Worm (Caenorhabditis elegans) whole organism, L4 larva: ENCODE measurements around the gene timm-17B.2.
A peak's percentile ranks its signal among the peaks of the same experiment; 100 is the strongest.

ENCODE experiments used
- F10B5.3 ChIP-seq: sonication (generic microtip); optimal IDR thresholded peaks from 2 replicates; lab custom pipeline; 2016; ENCODE audit warnings: mild to moderate bottlenecking, missing genetic modification characterization, missing compliant biosample characterization
- F37D6.2 ChIP-seq: sonication (generic microtip); optimal IDR thresholded peaks from 2 replicates; lab custom pipeline; 2016; ENCODE audit warnings: mild to moderate bottlenecking, missing genetic modification characterization, missing compliant biosample characterization
- F44E2.7 ChIP-seq: fragments of 200-800 bp; sonication (Bioruptor generic); IDR thresholded peaks from 2 replicates; pipeline ENCODE4 v2.1.2; 2022; ENCODE audit warnings: missing genetic modification characterization, missing compliant biosample characterization
- R02D3.7 ChIP-seq: fragments of 150-350 bp; sonication (generic microtip); optimal IDR thresholded peaks from 3 replicates; lab custom pipeline; 2014; ENCODE audit warnings: missing biosample characterization, missing genetic modification characterization
- Y105C5A.15 ChIP-seq: fragments of 200-800 bp; sonication (Bioruptor generic); IDR thresholded peaks from 2 replicates; pipeline ENCODE4 v1.3.6; 2022; ENCODE audit warnings: missing genetic modification characterization, missing compliant biosample characterization
- aha-1 ChIP-seq: fragments of 150-350 bp; peaks from one replicate; lab custom pipeline; 2014; ENCODE audit warnings: missing biosample characterization, missing genetic modification characterization
- ama-1 ChIP-seq: fragments of 150-350 bp; optimal IDR thresholded peaks from 2 replicates; lab custom pipeline; 2014; ENCODE audit warnings: inconsistent platforms, mixed read lengths
- arid-1 ChIP-seq: fragments of 200-800 bp; sonication (Bioruptor generic); conservative IDR thresholded peaks from 2 replicates; pipeline ENCODE4 v1.3.6; 2022; ENCODE audit warnings: missing genetic modification reagents, missing genetic modification characterization, missing compliant biosample characterization
- attf-4 ChIP-seq: sonication (generic microtip); optimal IDR thresholded peaks from 3 replicates; lab custom pipeline; 2017; ENCODE audit warnings: missing biosample characterization, missing genetic modification characterization
- ceh-44 ChIP-seq: fragments of 200-800 bp; sonication (Bioruptor generic); IDR thresholded peaks from 2 replicates; pipeline ENCODE4 v1.3.6; 2022; ENCODE audit warnings: missing genetic modification reagents, missing genetic modification characterization, missing compliant biosample characterization
- ceh-82 ChIP-seq: sonication (generic microtip); optimal IDR thresholded peaks from 2 replicates; lab custom pipeline; 2017; ENCODE audit warnings: missing biosample characterization, missing genetic modification characterization
- ces-1 ChIP-seq: fragments of 150-350 bp; sonication (generic microtip); optimal IDR thresholded peaks from 4 replicates; lab custom pipeline; 2014; ENCODE audit warnings: missing biosample characterization, missing genetic modification reagents, missing genetic modification characterization
- ctbp-1 ChIP-seq: fragments of 200-800 bp; sonication (Bioruptor generic); IDR thresholded peaks from 2 replicates; pipeline ENCODE4 v1.3.6; 2022; ENCODE audit warnings: missing genetic modification reagents, missing genetic modification characterization, missing compliant biosample characterization
- daf-12 ChIP-seq: fragments of 150-350 bp; optimal IDR thresholded peaks from 2 replicates; lab custom pipeline; 2014; ENCODE audit warnings: missing biosample characterization, missing genetic modification reagents, missing genetic modification characterization
- daf-19 ChIP-seq: fragments of 200-800 bp; sonication (Bioruptor generic); conservative IDR thresholded peaks from 2 replicates; pipeline ENCODE4 v1.3.6; 2022; ENCODE audit warnings: missing genetic modification characterization, missing compliant biosample characterization
- dmd-8 ChIP-seq: fragments of 200-800 bp; sonication (Bioruptor generic); IDR thresholded peaks from 2 replicates; pipeline ENCODE4 v1.3.6; 2022; ENCODE audit warnings: missing genetic modification characterization, missing compliant biosample characterization
- dpl-1 ChIP-seq: fragments of 150-350 bp; optimal IDR thresholded peaks from 2 replicates; lab custom pipeline; 2014; ENCODE audit warnings: missing biosample characterization, missing genetic modification reagents, missing genetic modification characterization
- duxl-1 ChIP-seq: sonication (generic microtip); optimal IDR thresholded peaks from 2 replicates; lab custom pipeline; 2016; ENCODE audit warnings: mild to moderate bottlenecking, missing genetic modification characterization, moderate library complexity, missing compliant biosample characterization; ENCODE audit not compliant: poor library complexity
- dve-1 ChIP-seq: sonication (generic microtip); optimal IDR thresholded peaks from 2 replicates; lab custom pipeline; 2017; ENCODE audit warnings: antibody characterized with exemption, mild to moderate bottlenecking, missing genetic modification characterization, missing compliant biosample characterization; ENCODE audit not compliant: insufficient read depth
- egl-27 ChIP-seq: sonication (generic microtip); optimal IDR thresholded peaks from 3 replicates; lab custom pipeline; 2017; ENCODE audit warnings: missing biosample characterization, missing genetic modification reagents, missing genetic modification characterization
- gei-8 ChIP-seq: fragments of 200-800 bp; sonication (Bioruptor generic); optimal IDR thresholded peaks from 2 replicates; lab custom pipeline; 2018; ENCODE audit warnings: mild to moderate bottlenecking, missing genetic modification characterization, missing compliant biosample characterization
- hlh-11 ChIP-seq: fragments of 200-800 bp; sonication (Bioruptor generic); optimal IDR thresholded peaks from 2 replicates; lab custom pipeline; 2018; ENCODE audit warnings: mild to moderate bottlenecking, missing genetic modification characterization, missing compliant biosample characterization
- hlh-30 ChIP-seq: sonication (generic microtip); optimal IDR thresholded peaks from 2 replicates; lab custom pipeline; 2017; ENCODE audit warnings: antibody characterized with exemption, mild to moderate bottlenecking, missing genetic modification characterization, missing compliant biosample characterization; ENCODE audit not compliant: insufficient read depth
- hmg-1.1 ChIP-seq: fragments of 200-800 bp; sonication (Bioruptor generic); IDR thresholded peaks from 2 replicates; pipeline ENCODE4 v1.3.6; 2022; ENCODE audit warnings: missing genetic modification reagents, missing genetic modification characterization, missing compliant biosample characterization
- lin-15B ChIP-seq: fragments of 150-350 bp; sonication (generic microtip); optimal IDR thresholded peaks from 3 replicates; lab custom pipeline; 2014; ENCODE audit warnings: missing biosample characterization, missing genetic modification characterization
- lin-39 ChIP-seq: fragments of 150-350 bp; optimal IDR thresholded peaks from 2 replicates; lab custom pipeline; 2014; ENCODE audit warnings: missing biosample characterization, missing genetic modification reagents, missing genetic modification characterization
- lsy-2 ChIP-seq, 2 experiments: fragments of 150-350 bp in 1 of 2; sonication (generic microtip) in 1 of 2; optimal IDR thresholded peaks; 2 replicates each; lab custom pipeline; 2014 to 2017; ENCODE audit warnings: missing biosample characterization in 2 of 2, missing genetic modification characterization in 2 of 2
- mdl-1 ChIP-seq, 2 experiments: fragments of 150-350 bp in 1 of 2; sonication (generic microtip) in 1 of 2; optimal IDR thresholded peaks; 2 replicates each; lab custom pipeline; 2014 to 2017; ENCODE audit warnings: missing biosample characterization in 2 of 2, missing genetic modification characterization in 2 of 2
- mdt-29 ChIP-seq: fragments of 200-800 bp; sonication (Bioruptor generic); IDR thresholded peaks from 2 replicates; pipeline ENCODE4 v1.3.6; 2022; ENCODE audit warnings: missing genetic modification reagents, missing genetic modification characterization, missing compliant biosample characterization
- mes-2 ChIP-seq: sonication (generic microtip); optimal IDR thresholded peaks from 2 replicates; lab custom pipeline; 2016; ENCODE audit warnings: missing genotype, mild to moderate bottlenecking, missing genetic modification characterization, missing compliant biosample characterization; ENCODE audit not compliant: poor library complexity, severe bottlenecking
- mxl-2 ChIP-seq: fragments of 200-800 bp; sonication (Bioruptor generic); conservative IDR thresholded peaks from 2 replicates; pipeline ENCODE4 v1.3.6; 2022; ENCODE audit warnings: missing genetic modification reagents, missing genetic modification characterization, missing compliant biosample characterization
- nhr-10 ChIP-seq: fragments of 150-350 bp; optimal IDR thresholded peaks from 2 replicates; lab custom pipeline; 2014; ENCODE audit warnings: missing biosample characterization, missing genetic modification characterization
- nhr-11 ChIP-seq: fragments of 150-350 bp; optimal IDR thresholded peaks from 2 replicates; lab custom pipeline; 2014; ENCODE audit warnings: missing biosample characterization, missing genetic modification characterization
- nhr-111 ChIP-seq: fragments of 200-800 bp; sonication (Bioruptor generic); optimal IDR thresholded peaks from 2 replicates; lab custom pipeline; 2018; ENCODE audit warnings: mild to moderate bottlenecking, missing genetic modification characterization, missing compliant biosample characterization
- nhr-41 ChIP-seq: fragments of 200-800 bp; sonication (Bioruptor generic); IDR thresholded peaks from 2 replicates; pipeline ENCODE4 v1.3.6; 2022; ENCODE audit warnings: missing genetic modification reagents, missing genetic modification characterization, missing compliant biosample characterization
- nhr-42 ChIP-seq: fragments of 200-800 bp; sonication (Bioruptor generic); IDR thresholded peaks from 2 replicates; pipeline ENCODE4 v1.3.6; 2022; ENCODE audit warnings: missing genetic modification characterization, missing compliant biosample characterization
- nhr-48 ChIP-seq: sonication (generic microtip); optimal IDR thresholded peaks from 2 replicates; lab custom pipeline; 2016; ENCODE audit warnings: mild to moderate bottlenecking, missing genetic modification characterization, missing compliant biosample characterization
- nhr-6 ChIP-seq: fragments of 150-350 bp; optimal IDR thresholded peaks from 2 replicates; lab custom pipeline; 2014; ENCODE audit warnings: missing biosample characterization, missing genetic modification characterization
- pha-4 ChIP-seq, 2 experiments: fragments of 150-350 bp in 1 of 2; fragments of 200-800 bp in 1 of 2; sonication (Bioruptor generic) in 1 of 2; IDR thresholded peaks in 1 of 2; optimal IDR thresholded peaks in 1 of 2; 2 replicates each; pipeline versions ENCODE4 v1.3.6 to Lab custom; 2014 to 2022; ENCODE audit warnings: missing genetic modification characterization in 2 of 2, missing genetic modification reagents in 2 of 2, missing biosample characterization in 1 of 2, missing compliant biosample characterization in 1 of 2
- php-3 ChIP-seq: fragments of 200-800 bp; sonication (Bioruptor generic); IDR thresholded peaks from 2 replicates; pipeline ENCODE4 v1.3.6; 2022; ENCODE audit warnings: missing genetic modification reagents, missing genetic modification characterization, missing compliant biosample characterization
- saeg-2 ChIP-seq: fragments of 200-800 bp; sonication (Bioruptor generic); IDR thresholded peaks from 2 replicates; pipeline ENCODE4 v1.3.6; 2022; ENCODE audit warnings: missing genetic modification reagents, missing genetic modification characterization, missing compliant biosample characterization
- set-16 ChIP-seq: fragments of 200-800 bp; sonication (Bioruptor generic); IDR thresholded peaks from 2 replicates; pipeline ENCODE4 v1.3.6; 2022; ENCODE audit warnings: missing genetic modification reagents, missing genetic modification characterization, missing compliant biosample characterization
- skn-1 ChIP-seq: fragments of 150-350 bp; optimal IDR thresholded peaks from 2 replicates; lab custom pipeline; 2014; ENCODE audit warnings: missing biosample characterization, missing genetic modification characterization
- snpc-1.2 ChIP-seq: fragments of 200-800 bp; sonication (Bioruptor generic); IDR thresholded peaks from 2 replicates; pipeline ENCODE4 v1.3.6; 2022; ENCODE audit warnings: missing genetic modification reagents, missing genetic modification characterization, missing compliant biosample characterization
- spr-1 ChIP-seq: sonication (generic microtip); optimal IDR thresholded peaks from 2 replicates; lab custom pipeline; 2016; ENCODE audit warnings: mild to moderate bottlenecking, missing genetic modification characterization, missing compliant biosample characterization
- tra-1 ChIP-seq: fragments of 200-800 bp; sonication (Bioruptor generic); IDR thresholded peaks from 2 replicates; pipeline ENCODE4 v1.3.6; 2022; ENCODE audit warnings: missing genetic modification reagents, missing genetic modification characterization, missing compliant biosample characterization
- unc-39 ChIP-seq: sonication (generic microtip); optimal IDR thresholded peaks from 2 replicates; lab custom pipeline; 2017; ENCODE audit warnings: missing biosample characterization, missing genetic modification characterization
- vab-7 ChIP-seq: fragments of 200-800 bp; sonication (Bioruptor generic); IDR thresholded peaks from 2 replicates; pipeline ENCODE4 v1.3.6; 2022; ENCODE audit warnings: missing genetic modification reagents, missing genetic modification characterization, missing compliant biosample characterization
- zfp-2 ChIP-seq: sonication (generic microtip); optimal IDR thresholded peaks from 2 replicates; lab custom pipeline; 2016; ENCODE audit warnings: mild to moderate bottlenecking, missing genetic modification characterization, missing compliant biosample characterization
- zfp-3 ChIP-seq: fragments of 200-800 bp; sonication (Bioruptor generic); conservative IDR thresholded peaks from 2 replicates; pipeline ENCODE4 v1.3.6; 2022; ENCODE audit warnings: missing genetic modification reagents, missing genetic modification characterization, missing compliant biosample characterization

timm-17B.2 gene

DNA sequence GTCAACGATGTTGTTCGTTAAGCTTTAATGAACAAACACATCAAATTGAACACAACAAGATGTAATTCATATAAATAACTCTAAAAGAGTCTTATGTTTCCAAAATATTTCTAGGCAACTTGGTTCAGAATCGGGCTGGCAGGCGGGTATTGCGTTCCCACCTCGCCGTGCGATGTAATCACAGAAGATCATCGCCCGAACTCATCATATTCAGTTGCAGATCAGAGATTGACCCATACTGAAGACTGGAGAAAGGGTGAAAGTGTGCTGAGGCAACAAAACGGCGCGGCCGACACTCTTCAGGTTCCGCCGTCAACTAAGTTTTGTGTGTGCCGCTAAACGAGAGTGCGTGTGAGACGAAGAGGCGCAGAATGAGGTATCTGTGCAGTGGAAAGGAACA is 32.0 kb downstream of the timm-17B.2 start (continued):
- TF ChIP-seq egl-27 (tag; lab: Kevin White, UChicago): no peak
- TF ChIP-seq nhr-11 (tag; lab: Kevin White, UChicago): peak; percentile 69
- peak; percentile 94 for TF ChIP-seq spr-1 (tag; lab: Kevin White, UChicago)
- TF ChIP-seq tra-1 (GFP tag; lab: Robert Waterston, UW): peak; percentile 59
- TF ChIP-seq ama-1 (lab: Kevin White, UChicago): peak; percentile 98
- no peak for TF ChIP-seq ctbp-1 (GFP tag; lab: Robert Waterston, UW)
- peak; percentile 38 for TF ChIP-seq nhr-10
- TF ChIP-seq F44E2.7: no peak
- TF ChIP-seq Y105C5A.15 (GFP tag; lab: Robert Waterston, UW): 0 out of 2 replicates have a peak, but pooled peaks have one; percentile 52
- TF ChIP-seq ces-1 (GFP tag; lab: Kevin White, UChicago): no peak
- TF ChIP-seq daf-19 (GFP tag; lab: Robert Waterston, UW): no peak
- TF ChIP-seq mes-2 (tag; lab: Kevin White, UChicago): peak; percentile 87
- no peak for TF ChIP-seq nhr-41 (GFP tag; lab: Robert Waterston, UW)
- peak; percentile 11 to 25 for TF ChIP-seq mdl-1 (tag; optimal IDR thresholded peaks at IDR 0.05; lab: Kevin White, UChicago)
- TF ChIP-seq aha-1: peak; percentile 73
- TF ChIP-seq nhr-111 (GFP tag; lab: Kevin White, UChicago): no peak
- TF ChIP-seq F37D6.2 (tag; lab: Kevin White, UChicago): peak; percentile 60
- no peak; the same call in none of the 2 replicates for TF ChIP-seq nhr-42 (GFP tag; lab: Robert Waterston, UW)
- peak; percentile 88 for TF ChIP-seq arid-1 (GFP tag; lab: Robert Waterston, UW)
- TF ChIP-seq dmd-8 (GFP tag; lab: Robert Waterston, UW): 0 out of 2 replicates have a peak, but pooled peaks have one; percentile 28
- peak; percentile 2 for TF ChIP-seq nhr-6
- peak; percentile 80 for TF ChIP-seq duxl-1 (tag; lab: Kevin White, UChicago)
- peak; percentile 92 for TF ChIP-seq hlh-11
- TF ChIP-seq vab-7: peak; percentile 52; the same call in 1 of the 2 replicates
- no peak for TF ChIP-seq mxl-2 (GFP tag; lab: Robert Waterston, UW)
- TF ChIP-seq hmg-1.1 (GFP tag; lab: Robert Waterston, UW): peak; percentile 89
- peak; percentile 46 to 88 for TF ChIP-seq lsy-2 (tag; optimal IDR thresholded peaks at IDR 0.05; lab: Kevin White, UChicago)
- no peak for TF ChIP-seq ceh-82 (tag; lab: Kevin White, UChicago)
- TF ChIP-seq dve-1 (tag; lab: Kevin White, UChicago): peak; percentile 79
- peak; percentile 41 for TF ChIP-seq zfp-2
- peak; percentile 85; the same call in 1 of the 2 replicates for TF ChIP-seq saeg-2
- peak; percentile 78 for TF ChIP-seq nhr-48 (tag; lab: Kevin White, UChicago)
- TF ChIP-seq gei-8 (GFP tag; lab: Kevin White, UChicago): no peak
- TF ChIP-seq lin-15B (tag; lab: Kevin White, UChicago): no peak
- TF ChIP-seq R02D3.7 (tag; lab: Kevin White, UChicago): no peak
- peak; percentile 78 for TF ChIP-seq pha-4 (GFP tag; IDR thresholded peaks at IDR 0.05; lab: Robert Waterston, UW)
- TF ChIP-seq pha-4 (tag; optimal IDR thresholded peaks at IDR 0.05; lab: Kevin White, UChicago): no peak
- no peak for TF ChIP-seq lin-39 (tag; lab: Kevin White, UChicago)
- peak; percentile 100 for TF ChIP-seq ceh-44 (GFP tag; lab: Robert Waterston, UW)
- TF ChIP-seq mdt-29: peak; percentile 73; the same call in 1 of the 2 replicates
- no peak for TF ChIP-seq set-16 (GFP tag; lab: Robert Waterston, UW)
- TF ChIP-seq unc-39 (tag; lab: Kevin White, UChicago): no peak
- no peak for TF ChIP-seq attf-4
- TF ChIP-seq F10B5.3 (tag; lab: Kevin White, UChicago): peak; percentile 86
- no peak for TF ChIP-seq daf-12 (tag; lab: Kevin White, UChicago)
- peak; percentile 72 for TF ChIP-seq hlh-30
- peak; percentile 70; the same call in 1 of the 2 replicates for TF ChIP-seq zfp-3 (GFP tag; lab: Robert Waterston, UW)
- TF ChIP-seq dpl-1 (GFP tag; lab: Kevin White, UChicago): peak; percentile 55
- peak; percentile 95 for TF ChIP-seq snpc-1.2 (GFP tag; lab: Robert Waterston, UW)
- peak; percentile 67 for TF ChIP-seq php-3 (GFP tag; lab: Robert Waterston, UW)
- TF ChIP-seq skn-1 (tag; lab: Kevin White, UChicago): no peak
